Fruit fly (Drosophila melanogaster): Measurements from ENCODE around the gene CG2818.

DNA sequence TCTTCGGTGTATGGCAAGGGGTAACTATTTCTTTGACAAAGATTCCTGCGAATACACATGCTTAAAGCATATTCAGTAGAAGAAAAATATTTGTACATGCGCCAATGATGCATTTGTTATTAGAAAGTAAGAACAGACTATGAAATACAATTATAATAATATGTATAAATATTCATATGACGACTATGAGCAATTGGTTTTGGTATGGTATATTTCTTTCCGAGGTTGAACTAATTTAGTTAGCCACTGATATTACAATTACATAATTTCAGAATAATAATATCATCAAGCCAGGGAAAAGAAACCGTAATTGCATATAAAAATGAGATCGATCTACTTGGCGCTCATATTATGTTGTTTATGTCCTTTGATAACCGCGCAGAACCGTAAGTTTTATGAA, 11.6 kb upstream of the CG2818 start, which contains the start of gene CG43145:
- TF ChIP-seq CG1620 (GFP tag; optimal IDR thresholded peaks at IDR 0.05) (no peak), Clk (GFP tag; optimal IDR thresholded peaks at IDR 0.05) (no peak), kay (GFP tag; ENCODE audit: borderline replicate concordance) (no peak), cic (GFP tag; optimal IDR thresholded peaks at IDR 0.05) (no peak), CG5204 (GFP tag; optimal IDR thresholded peaks at IDR 0.05) (no peak), ovo (GFP tag; optimal IDR thresholded peaks at IDR 0.05) (no peak), CG11617 (GFP tag; optimal IDR thresholded peaks at IDR 0.05) (no peak), cnc (optimal IDR thresholded peaks at IDR 0.05) (no peak), CG7045 (GFP tag; optimal IDR thresholded peaks at IDR 0.05) (no peak), CG7101 (tag; optimal IDR thresholded peaks at IDR 0.05) (no peak), CG12768 (GFP tag; optimal IDR thresholded peaks at IDR 0.05) (no peak), bab1 (GFP tag; optimal IDR thresholded peaks at IDR 0.05) (no peak)
